Worm (Caenorhabditis elegans) whole organism, young adult: Measurements from ENCODE around the gene T14G12.12.
A peak's percentile ranks its signal among the peaks of the same experiment; 100 is the strongest.

Source experiments
- B0019.2 ChIP-seq: fragments of 200-800 bp; sonication (Bioruptor generic); conservative IDR thresholded peaks from 2 replicates; pipeline ENCODE4 v1.3.6; 2022; ENCODE audit warnings: missing genetic modification reagents, missing genetic modification characterization, missing compliant biosample characterization
- B0035.1 ChIP-seq: sonication (generic microtip); optimal IDR thresholded peaks from 2 replicates; lab custom pipeline; 2016; ENCODE audit warnings: missing genetic modification characterization, mild to moderate bottlenecking, missing compliant biosample characterization, missing genotype, missing genetic modification reagents
- B0261.1 ChIP-seq: sonication (generic microtip); optimal IDR thresholded peaks from 2 replicates; lab custom pipeline; 2016; ENCODE audit warnings: mild to moderate bottlenecking, missing genetic modification characterization, moderate library complexity, missing compliant biosample characterization
- C06A6.2 ChIP-seq: fragments of 200-800 bp; sonication (Bioruptor generic); conservative IDR thresholded peaks from 2 replicates; pipeline ENCODE4 v1.3.6; 2022; ENCODE audit warnings: missing genetic modification characterization, missing compliant biosample characterization
- D2030.7 ChIP-seq: fragments of 200-800 bp; sonication (Bioruptor generic); IDR thresholded peaks from 2 replicates; pipeline ENCODE4 v1.3.6; 2022; ENCODE audit warnings: missing genetic modification reagents, missing genetic modification characterization, missing compliant biosample characterization
- F10E7.11 ChIP-seq: sonication (generic microtip); optimal IDR thresholded peaks from 2 replicates; lab custom pipeline; 2017; ENCODE audit warnings: mild to moderate bottlenecking, missing genetic modification characterization, moderate library complexity, missing compliant biosample characterization
- F33H1.4 ChIP-seq: fragments of 200-800 bp; sonication (Bioruptor generic); IDR thresholded peaks from 2 replicates; pipeline ENCODE4 v1.3.6; 2022; ENCODE audit warnings: missing genetic modification reagents, missing genetic modification characterization, missing compliant biosample characterization
- F49E8.2 ChIP-seq: sonication (generic microtip); optimal IDR thresholded peaks from 3 replicates; lab custom pipeline; 2017; ENCODE audit warnings: missing genetic modification characterization, mild to moderate bottlenecking, missing compliant biosample characterization, antibody characterized with exemption, moderate library complexity; ENCODE audit not compliant: insufficient read depth
- aptf-3 ChIP-seq: fragments of 200-800 bp; sonication (Bioruptor generic); IDR thresholded peaks from 2 replicates; pipeline ENCODE4 v1.3.6; 2022; ENCODE audit warnings: missing genetic modification characterization, missing compliant biosample characterization
- atf-7 ChIP-seq: sonication (generic microtip); optimal IDR thresholded peaks from 2 replicates; lab custom pipeline; 2017; ENCODE audit warnings: mild to moderate bottlenecking, missing genetic modification characterization, missing compliant biosample characterization
- athp-1 ChIP-seq: sonication (generic microtip); optimal IDR thresholded peaks from 2 replicates; lab custom pipeline; 2017; ENCODE audit warnings: mild to moderate bottlenecking, missing genetic modification characterization, missing compliant biosample characterization
- attf-3 ChIP-seq: fragments of 200-800 bp; sonication (Bioruptor generic); conservative IDR thresholded peaks from 2 replicates; pipeline ENCODE4 v1.3.6; 2022; ENCODE audit warnings: missing genetic modification reagents, missing genetic modification characterization, missing compliant biosample characterization
- bed-2 ChIP-seq: fragments of 200-800 bp; sonication (Bioruptor generic); IDR thresholded peaks from 2 replicates; pipeline ENCODE4 v1.3.6; 2022; ENCODE audit warnings: missing genetic modification reagents, missing genetic modification characterization, missing compliant biosample characterization
- cebp-1 ChIP-seq, 2 experiments: fragments of 200-800 bp in 1 of 2; sonication (Bioruptor generic) in 1 of 2; sonication (generic microtip) in 1 of 2; IDR thresholded peaks in 1 of 2; optimal IDR thresholded peaks in 1 of 2; 2 replicates each; pipeline versions ENCODE4 v1.3.6 to Lab custom; 2017 to 2022; ENCODE audit warnings: missing compliant biosample characterization in 2 of 2, missing genetic modification characterization in 2 of 2, mild to moderate bottlenecking in 1 of 2, missing genetic modification reagents in 1 of 2, moderate library complexity in 1 of 2
- ceh-100 ChIP-seq: fragments of 200-800 bp; sonication (Bioruptor generic); IDR thresholded peaks from 2 replicates; pipeline ENCODE4 v1.3.6; 2022; ENCODE audit warnings: missing genetic modification reagents, missing genetic modification characterization, missing compliant biosample characterization
- ceh-91 ChIP-seq: fragments of 200-800 bp; sonication (Bioruptor generic); IDR thresholded peaks from 2 replicates; pipeline ENCODE4 v1.3.6; 2022; ENCODE audit warnings: missing genetic modification reagents, missing genetic modification characterization, missing compliant biosample characterization
- dpl-1 ChIP-seq: fragments of 150-350 bp; optimal IDR thresholded peaks from 2 replicates; lab custom pipeline; 2014; ENCODE audit warnings: missing biosample characterization, missing genetic modification reagents, missing genetic modification characterization
- egl-44 ChIP-seq: fragments of 200-800 bp; sonication (Bioruptor generic); IDR thresholded peaks from 2 replicates; pipeline ENCODE4 v1.3.6; 2022; ENCODE audit warnings: missing genetic modification reagents, missing genetic modification characterization, missing compliant biosample characterization
- ekl-4 ChIP-seq: fragments of 200-800 bp; sonication (Bioruptor generic); IDR thresholded peaks from 2 replicates; pipeline ENCODE4 v1.3.6; 2022; ENCODE audit warnings: missing genetic modification reagents, missing genetic modification characterization, missing compliant biosample characterization
- ets-4 ChIP-seq: fragments of 200-800 bp; sonication (Bioruptor generic); optimal IDR thresholded peaks from 2 replicates; lab custom pipeline; 2018; ENCODE audit warnings: mild to moderate bottlenecking, missing genetic modification characterization, missing compliant biosample characterization
- fkh-3 ChIP-seq: sonication (generic microtip); optimal IDR thresholded peaks from 2 replicates; lab custom pipeline; 2016; ENCODE audit warnings: mild to moderate bottlenecking, missing genetic modification characterization, missing compliant biosample characterization
- gei-17 ChIP-seq: fragments of 200-800 bp; sonication (Bioruptor generic); optimal IDR thresholded peaks from 2 replicates; lab custom pipeline; 2018; ENCODE audit warnings: mild to moderate bottlenecking, missing genetic modification characterization, missing compliant biosample characterization
- hlh-26 ChIP-seq: fragments of 200-800 bp; sonication (Bioruptor generic); conservative IDR thresholded peaks from 2 replicates; pipeline ENCODE4 v1.3.6; 2022; ENCODE audit warnings: missing genetic modification reagents, missing genetic modification characterization, missing compliant biosample characterization
- lir-1 ChIP-seq: fragments of 200-800 bp; sonication (Bioruptor generic); conservative IDR thresholded peaks from 2 replicates; pipeline ENCODE4 v1.3.6; 2022; ENCODE audit warnings: missing genetic modification reagents, missing genetic modification characterization, missing compliant biosample characterization
- lsl-1 ChIP-seq: fragments of 200-800 bp; sonication (Bioruptor generic); optimal IDR thresholded peaks from 2 replicates; lab custom pipeline; 2018; ENCODE audit warnings: mild to moderate bottlenecking, missing genetic modification characterization, moderate library complexity, missing compliant biosample characterization
- madf-10 ChIP-seq: sonication (generic microtip); optimal IDR thresholded peaks from 2 replicates; lab custom pipeline; 2016; ENCODE audit warnings: mild to moderate bottlenecking, missing genetic modification characterization, missing compliant biosample characterization
- madf-3 ChIP-seq: fragments of 200-800 bp; sonication (Bioruptor generic); IDR thresholded peaks from 2 replicates; pipeline ENCODE4 v1.3.6; 2022; ENCODE audit warnings: missing genetic modification reagents, missing genetic modification characterization, missing compliant biosample characterization
- mxl-1 ChIP-seq: sonication (generic microtip); optimal IDR thresholded peaks from 2 replicates; lab custom pipeline; 2016; ENCODE audit warnings: missing genetic modification characterization, missing compliant biosample characterization
- pbrm-1 ChIP-seq: fragments of 200-800 bp; sonication (Bioruptor generic); IDR thresholded peaks from 2 replicates; pipeline ENCODE4 v1.3.6; 2022; ENCODE audit warnings: missing genetic modification reagents, missing genetic modification characterization, missing compliant biosample characterization
- rcor-1 ChIP-seq: fragments of 200-800 bp; sonication (Bioruptor generic); IDR thresholded peaks from 2 replicates; pipeline ENCODE4 v1.3.6; 2022; ENCODE audit warnings: missing genetic modification reagents, missing genetic modification characterization, missing compliant biosample characterization
- repo-1 ChIP-seq: sonication (generic microtip); optimal IDR thresholded peaks from 2 replicates; lab custom pipeline; 2017; ENCODE audit warnings: mild to moderate bottlenecking, missing genetic modification characterization, missing compliant biosample characterization
- rpc-1 ChIP-seq, 2 experiments: fragments of 150-350 bp in 1 of 2; sonication (generic microtip) in 1 of 2; optimal IDR thresholded peaks; 2 replicates each; lab custom pipeline; 2014 to 2018; ENCODE audit warnings: missing biosample characterization in 1 of 2, missing genetic modification characterization in 1 of 2, missing genetic modification reagents in 1 of 2, missing genotype in 1 of 2
- sea-2 ChIP-seq: fragments of 200-800 bp; sonication (Bioruptor generic); IDR thresholded peaks from 2 replicates; pipeline ENCODE4 v1.3.6; 2022; ENCODE audit warnings: missing genetic modification characterization, missing compliant biosample characterization
- snpc-1.1 ChIP-seq: sonication (generic microtip); optimal IDR thresholded peaks from 2 replicates; lab custom pipeline; 2017; ENCODE audit warnings: missing genetic modification characterization, mild to moderate bottlenecking, missing compliant biosample characterization, antibody characterized with exemption, moderate library complexity, missing genotype, missing genetic modification reagents; ENCODE audit not compliant: insufficient read depth
- zfh-2 ChIP-seq: fragments of 200-800 bp; sonication (Bioruptor generic); conservative IDR thresholded peaks from 2 replicates; pipeline ENCODE4 v1.3.6; 2022; ENCODE audit warnings: missing genetic modification reagents, missing genetic modification characterization, missing compliant biosample characterization

T14G12.12 gene

ce11 chrX:3762410-3762809 is 4.1 kb upstream of the T14G12.12 start, which contains the start of gene T14G12.11:
Gene T14G12.11 (minus strand): TSS chrX:3762547.
- TF ChIP-seq F33H1.4 (GFP tag; lab: Robert Waterston, UW): no peak
- TF ChIP-seq athp-1 (tag; lab: Kevin White, UChicago): no peak
- no peak for TF ChIP-seq ceh-91 (GFP tag; lab: Robert Waterston, UW)
- no peak for TF ChIP-seq cebp-1 (GFP tag; IDR thresholded peaks at IDR 0.05; lab: Robert Waterston, UW)
- no peak for TF ChIP-seq cebp-1 (tag; optimal IDR thresholded peaks at IDR 0.05; lab: Kevin White, UChicago)
- TF ChIP-seq rcor-1 (GFP tag; lab: Robert Waterston, UW): no peak
- no peak for TF ChIP-seq repo-1
- no peak for TF ChIP-seq atf-7
- TF ChIP-seq mxl-1 (tag; lab: Kevin White, UChicago): no peak
- TF ChIP-seq rpc-1 (optimal IDR thresholded peaks at IDR 0.05; lab: Kevin White, UChicago): no peak
- TF ChIP-seq rpc-1 (tag; optimal IDR thresholded peaks at IDR 0.05; lab: Kevin White, UChicago): no peak
- TF ChIP-seq pbrm-1: no peak
- no peak for TF ChIP-seq ets-4
- no peak for TF ChIP-seq F10E7.11 (tag; lab: Kevin White, UChicago)
- no peak for TF ChIP-seq B0261.1
- no peak for TF ChIP-seq lir-1 (GFP tag; lab: Robert Waterston, UW)
- no peak for TF ChIP-seq attf-3 (GFP tag; lab: Robert Waterston, UW)
- TF ChIP-seq hlh-26: no peak
- no peak for TF ChIP-seq snpc-1.1 (tag; lab: Kevin White, UChicago)
- no peak for TF ChIP-seq dpl-1 (GFP tag; lab: Kevin White, UChicago)
- TF ChIP-seq gei-17 (GFP tag; lab: Kevin White, UChicago): no peak

- no peak for TF ChIP-seq athp-1 (tag; lab: Kevin White, UChicago)
- TF ChIP-seq dpl-1 (GFP tag; lab: Kevin White, UChicago): no peak
- no peak for TF ChIP-seq F33H1.4 (GFP tag; lab: Robert Waterston, UW)
- 0 out of 2 replicates have a peak, but pooled peaks have one; percentile 42 for TF ChIP-seq sea-2 (GFP tag; lab: Robert Waterston, UW)
- TF ChIP-seq madf-3 (GFP tag; lab: Robert Waterston, UW): 0 out of 2 replicates have a peak, but pooled peaks have one; percentile 44
- peak; percentile 64; the same call in 1 of the 2 replicates for TF ChIP-seq egl-44 (GFP tag; lab: Robert Waterston, UW)
- TF ChIP-seq zfh-2 (GFP tag; lab: Robert Waterston, UW): peak; percentile 37; the same call in 1 of the 2 replicates
- no peak for TF ChIP-seq ets-4
- TF ChIP-seq ekl-4 (GFP tag; lab: Robert Waterston, UW): 0 out of 2 replicates have a peak, but pooled peaks have one; percentile 18
- no peak for TF ChIP-seq C06A6.2 (GFP tag; lab: Robert Waterston, UW)
- TF ChIP-seq lsl-1 (GFP tag; lab: Kevin White, UChicago): no peak
- no peak for TF ChIP-seq madf-10 (tag; lab: Kevin White, UChicago)
Measured at ce11 chrX:3759820-3760219, 1.5 kb upstream of the T14G12.12 start.

ce11 chrX:3759345-3759744 is 1.0 kb upstream of the T14G12.12 start, which contains the start of gene T14G12.6:
Gene T14G12.6 (minus strand): TSS chrX:3759445.
- TF ChIP-seq bed-2 (no peak), ceh-100 (GFP tag; lab: Robert Waterston, UW) (no peak), F49E8.2 (tag; lab: Kevin White, UChicago) (no peak), atf-7 (no peak), D2030.7 (no peak), madf-3 (GFP tag; lab: Robert Waterston, UW) (no peak), B0019.2 (GFP tag; lab: Robert Waterston, UW) (no peak), fkh-3 (tag; lab: Kevin White, UChicago) (no peak), aptf-3 (GFP tag; lab: Robert Waterston, UW) (no peak), B0035.1 (tag; lab: Kevin White, UChicago) (no peak)
